Worm (Caenorhabditis elegans) whole organism, L4 larva: ENCODE measurements around the gene cest-31.

Experiments
- D1046.2 ChIP-seq: fragments of 200-800 bp; sonication (Bioruptor generic); IDR thresholded peaks from 2 replicates; pipeline ENCODE4 v1.3.6; 2022; ENCODE audit warnings: missing genetic modification characterization, missing compliant biosample characterization
- F10B5.3 ChIP-seq: sonication (generic microtip); optimal IDR thresholded peaks from 2 replicates; lab custom pipeline; 2016; ENCODE audit warnings: mild to moderate bottlenecking, missing genetic modification characterization, missing compliant biosample characterization
- F49E8.2 ChIP-seq: sonication (generic microtip); optimal IDR thresholded peaks from 2 replicates; lab custom pipeline; 2016; ENCODE audit warnings: missing compliant biosample characterization, mild to moderate bottlenecking, missing genetic modification characterization, borderline replicate concordance
- R02D3.7 ChIP-seq: fragments of 150-350 bp; sonication (generic microtip); optimal IDR thresholded peaks from 3 replicates; lab custom pipeline; 2014; ENCODE audit warnings: missing biosample characterization, missing genetic modification characterization
- T26A8.4 ChIP-seq: fragments of 200-800 bp; sonication (Bioruptor generic); IDR thresholded peaks from 2 replicates; pipeline ENCODE4 v1.3.6; 2022; ENCODE audit warnings: missing genetic modification characterization, missing compliant biosample characterization
- aly-2 ChIP-seq: sonication (generic microtip); optimal IDR thresholded peaks from 2 replicates; lab custom pipeline; 2018; ENCODE audit warnings: missing biosample characterization, missing genetic modification characterization
- ama-1 ChIP-seq: fragments of 150-350 bp; optimal IDR thresholded peaks from 2 replicates; lab custom pipeline; 2014; ENCODE audit warnings: inconsistent platforms, mixed read lengths
- attf-4 ChIP-seq: sonication (generic microtip); optimal IDR thresholded peaks from 3 replicates; lab custom pipeline; 2017; ENCODE audit warnings: missing biosample characterization, missing genetic modification characterization
- ceh-20 ChIP-seq: fragments of 200-800 bp; sonication (Bioruptor generic); IDR thresholded peaks from 2 replicates; pipeline ENCODE4 v1.3.6; 2022; ENCODE audit warnings: missing genetic modification reagents, missing genetic modification characterization, missing compliant biosample characterization
- ceh-82 ChIP-seq: sonication (generic microtip); optimal IDR thresholded peaks from 2 replicates; lab custom pipeline; 2017; ENCODE audit warnings: missing biosample characterization, missing genetic modification characterization
- cey-2 ChIP-seq: sonication (generic microtip); optimal IDR thresholded peaks from 3 replicates; lab custom pipeline; 2017; ENCODE audit warnings: missing genetic modification characterization, mild to moderate bottlenecking, missing compliant biosample characterization, antibody characterized with exemption, borderline replicate concordance; ENCODE audit not compliant: insufficient read depth
- daf-19 ChIP-seq: fragments of 200-800 bp; sonication (Bioruptor generic); conservative IDR thresholded peaks from 2 replicates; pipeline ENCODE4 v1.3.6; 2022; ENCODE audit warnings: missing genetic modification characterization, missing compliant biosample characterization
- daf-8 ChIP-seq: fragments of 200-800 bp; sonication (Bioruptor generic); IDR thresholded peaks from 2 replicates; pipeline ENCODE4 v1.3.6; 2022; ENCODE audit warnings: missing genetic modification characterization, missing compliant biosample characterization
- dmd-8 ChIP-seq: fragments of 200-800 bp; sonication (Bioruptor generic); IDR thresholded peaks from 2 replicates; pipeline ENCODE4 v1.3.6; 2022; ENCODE audit warnings: missing genetic modification characterization, missing compliant biosample characterization
- dve-1 ChIP-seq: sonication (generic microtip); optimal IDR thresholded peaks from 2 replicates; lab custom pipeline; 2017; ENCODE audit warnings: antibody characterized with exemption, mild to moderate bottlenecking, missing genetic modification characterization, missing compliant biosample characterization; ENCODE audit not compliant: insufficient read depth
- fkh-10 ChIP-seq: fragments of 150-350 bp; optimal IDR thresholded peaks from 2 replicates; lab custom pipeline; 2014; ENCODE audit warnings: missing biosample characterization, missing genetic modification reagents, missing genetic modification characterization
- fos-1 ChIP-seq: fragments of 150-350 bp; optimal IDR thresholded peaks from 2 replicates; lab custom pipeline; 2014; ENCODE audit warnings: missing biosample characterization, missing genetic modification characterization
- gei-8 ChIP-seq: fragments of 200-800 bp; sonication (Bioruptor generic); optimal IDR thresholded peaks from 2 replicates; lab custom pipeline; 2018; ENCODE audit warnings: mild to moderate bottlenecking, missing genetic modification characterization, missing compliant biosample characterization
- hif-1 ChIP-seq, 2 experiments: sonication (generic microtip); optimal IDR thresholded peaks; 2 replicates each; lab custom pipeline; 2016 to 2017; ENCODE audit warnings: missing compliant biosample characterization in 2 of 2, missing genetic modification characterization in 2 of 2, missing genetic modification reagents in 2 of 2, missing genotype in 2 of 2, mild to moderate bottlenecking in 1 of 2
- hlh-30 ChIP-seq: sonication (generic microtip); optimal IDR thresholded peaks from 2 replicates; lab custom pipeline; 2017; ENCODE audit warnings: antibody characterized with exemption, mild to moderate bottlenecking, missing genetic modification characterization, missing compliant biosample characterization; ENCODE audit not compliant: insufficient read depth
- hmg-1.1 ChIP-seq: fragments of 200-800 bp; sonication (Bioruptor generic); IDR thresholded peaks from 2 replicates; pipeline ENCODE4 v1.3.6; 2022; ENCODE audit warnings: missing genetic modification reagents, missing genetic modification characterization, missing compliant biosample characterization
- lin-1 ChIP-seq: fragments of 200-800 bp; sonication (Bioruptor generic); IDR thresholded peaks from 2 replicates; pipeline ENCODE4 v1.3.6; 2022; ENCODE audit warnings: missing genetic modification reagents, missing genetic modification characterization, missing compliant biosample characterization
- lin-29 ChIP-seq: fragments of 200-800 bp; sonication (Bioruptor generic); IDR thresholded peaks from 2 replicates; pipeline ENCODE4 v1.3.6; 2022; ENCODE audit warnings: missing genetic modification reagents, missing genetic modification characterization, missing compliant biosample characterization
- lin-38 ChIP-seq: fragments of 200-800 bp; sonication (Bioruptor generic); IDR thresholded peaks from 2 replicates; pipeline ENCODE4 v1.3.6; 2022; ENCODE audit warnings: missing genetic modification reagents, missing genetic modification characterization, missing compliant biosample characterization
- lsy-2 ChIP-seq, 2 experiments: fragments of 150-350 bp in 1 of 2; sonication (generic microtip) in 1 of 2; optimal IDR thresholded peaks; 2 replicates each; lab custom pipeline; 2014 to 2017; ENCODE audit warnings: missing biosample characterization in 2 of 2, missing genetic modification characterization in 2 of 2
- madf-5 ChIP-seq, 2 experiments: fragments of 200-800 bp; sonication (Bioruptor generic); IDR thresholded peaks; 2 replicates each; pipeline ENCODE4 v1.3.6; 2022; ENCODE audit warnings: missing compliant biosample characterization in 2 of 2, missing genetic modification characterization in 2 of 2
- mdl-1 ChIP-seq, 2 experiments: fragments of 150-350 bp in 1 of 2; sonication (generic microtip) in 1 of 2; optimal IDR thresholded peaks; 2 replicates each; lab custom pipeline; 2014 to 2017; ENCODE audit warnings: missing biosample characterization in 2 of 2, missing genetic modification characterization in 2 of 2
- mes-2 ChIP-seq: sonication (generic microtip); optimal IDR thresholded peaks from 2 replicates; lab custom pipeline; 2016; ENCODE audit warnings: missing genotype, mild to moderate bottlenecking, missing genetic modification characterization, missing compliant biosample characterization; ENCODE audit not compliant: poor library complexity, severe bottlenecking
- mxl-2 ChIP-seq: fragments of 200-800 bp; sonication (Bioruptor generic); conservative IDR thresholded peaks from 2 replicates; pipeline ENCODE4 v1.3.6; 2022; ENCODE audit warnings: missing genetic modification reagents, missing genetic modification characterization, missing compliant biosample characterization
- nhr-10 ChIP-seq: fragments of 150-350 bp; optimal IDR thresholded peaks from 2 replicates; lab custom pipeline; 2014; ENCODE audit warnings: missing biosample characterization, missing genetic modification characterization
- nhr-111 ChIP-seq: fragments of 200-800 bp; sonication (Bioruptor generic); optimal IDR thresholded peaks from 2 replicates; lab custom pipeline; 2018; ENCODE audit warnings: mild to moderate bottlenecking, missing genetic modification characterization, missing compliant biosample characterization
- nhr-77 ChIP-seq: fragments of 150-350 bp; optimal IDR thresholded peaks from 2 replicates; lab custom pipeline; 2014; ENCODE audit warnings: missing biosample characterization, missing genetic modification characterization
- pha-4 ChIP-seq, 2 experiments: fragments of 150-350 bp in 1 of 2; fragments of 200-800 bp in 1 of 2; sonication (Bioruptor generic) in 1 of 2; IDR thresholded peaks in 1 of 2; optimal IDR thresholded peaks in 1 of 2; 2 replicates each; pipeline versions ENCODE4 v1.3.6 to Lab custom; 2014 to 2022; ENCODE audit warnings: missing genetic modification characterization in 2 of 2, missing genetic modification reagents in 2 of 2, missing biosample characterization in 1 of 2, missing compliant biosample characterization in 1 of 2
- rbr-2 ChIP-seq: sonication (generic microtip); optimal IDR thresholded peaks from 2 replicates; lab custom pipeline; 2016; ENCODE audit warnings: missing genotype, missing genetic modification characterization, missing compliant biosample characterization
- spr-3 ChIP-seq: fragments of 200-800 bp; sonication (Bioruptor generic); optimal IDR thresholded peaks from 2 replicates; lab custom pipeline; 2018; ENCODE audit warnings: mild to moderate bottlenecking, missing genetic modification characterization, missing compliant biosample characterization
- unc-39 ChIP-seq: sonication (generic microtip); optimal IDR thresholded peaks from 2 replicates; lab custom pipeline; 2017; ENCODE audit warnings: missing biosample characterization, missing genetic modification characterization
- vab-7 ChIP-seq: fragments of 200-800 bp; sonication (Bioruptor generic); IDR thresholded peaks from 2 replicates; pipeline ENCODE4 v1.3.6; 2022; ENCODE audit warnings: missing genetic modification reagents, missing genetic modification characterization, missing compliant biosample characterization
- zag-1 ChIP-seq: fragments of 150-350 bp; optimal IDR thresholded peaks from 2 replicates; lab custom pipeline; 2014; ENCODE audit warnings: missing biosample characterization, missing genetic modification characterization
- zfp-2 ChIP-seq: sonication (generic microtip); optimal IDR thresholded peaks from 2 replicates; lab custom pipeline; 2016; ENCODE audit warnings: mild to moderate bottlenecking, missing genetic modification characterization, missing compliant biosample characterization
- zfp-3 ChIP-seq: fragments of 200-800 bp; sonication (Bioruptor generic); conservative IDR thresholded peaks from 2 replicates; pipeline ENCODE4 v1.3.6; 2022; ENCODE audit warnings: missing genetic modification reagents, missing genetic modification characterization, missing compliant biosample characterization
- zip-11 ChIP-seq: fragments of 200-800 bp; sonication (Bioruptor generic); IDR thresholded peaks from 2 replicates; pipeline ENCODE4 v1.3.6; 2022; ENCODE audit warnings: missing genetic modification characterization, missing compliant biosample characterization
- zip-2 ChIP-seq: fragments of 150-350 bp; optimal IDR thresholded peaks from 2 replicates; lab custom pipeline; 2014; ENCODE audit warnings: missing biosample characterization, missing genetic modification characterization

Gene cest-31

ce11 chrV:6665751-6666150 is 8.3 kb upstream of the cest-31 start, which contains the start of gene pmp-5 (continued):
- TF ChIP-seq mxl-2 (GFP tag; lab: Robert Waterston, UW) (no peak), attf-4 (tag; lab: Kevin White, UChicago) (no peak), lin-38 (no peak), cey-2 (tag; lab: Kevin White, UChicago) (no peak), fos-1 (tag; lab: Kevin White, UChicago) (no peak), F10B5.3 (tag; lab: Kevin White, UChicago) (no peak), hlh-30 (tag; lab: Kevin White, UChicago) (no peak), mdl-1 (tag; optimal IDR thresholded peaks at IDR 0.05; lab: Kevin White, UChicago) (no peak), mes-2 (tag; lab: Kevin White, UChicago) (no peak), lin-1 (GFP tag; lab: Robert Waterston, UW) (peak; percentile 56; the same call in 1 of the 2 replicates), ama-1 (lab: Kevin White, UChicago) (no peak), aly-2 (no peak), zfp-2 (no peak), ceh-20 (GFP tag; lab: Robert Waterston, UW) (no peak), zfp-3 (GFP tag; lab: Robert Waterston, UW) (no peak), lsy-2 (tag; optimal IDR thresholded peaks at IDR 0.05; lab: Kevin White, UChicago) (no peak), zag-1 (no peak), daf-8 (no peak), rbr-2 (tag; lab: Kevin White, UChicago) (no peak), ceh-82 (tag; lab: Kevin White, UChicago) (no peak), nhr-77 (tag; lab: Kevin White, UChicago) (peak; percentile 17), D1046.2 (GFP tag; lab: Robert Waterston, UW) (no peak), spr-3 (no peak), fkh-10 (no peak), R02D3.7 (tag; lab: Kevin White, UChicago) (no peak), daf-19 (GFP tag; lab: Robert Waterston, UW) (no peak), nhr-111 (GFP tag; lab: Kevin White, UChicago) (no peak), dve-1 (tag; lab: Kevin White, UChicago) (peak; percentile 67), F49E8.2 (tag; lab: Kevin White, UChicago) (no peak), unc-39 (no peak), hmg-1.1 (GFP tag; lab: Robert Waterston, UW) (no peak), T26A8.4 (GFP tag; lab: Robert Waterston, UW) (no peak), lin-29 (no peak), vab-7 (GFP tag; lab: Robert Waterston, UW) (no peak), madf-5 (GFP tag; IDR thresholded peaks at IDR 0.05; lab: Robert Waterston, UW) (no peak), hif-1 (tag; optimal IDR thresholded peaks at IDR 0.05; lab: Kevin White, UChicago) (peak in 1 of 2 experiments; percentile 58), zip-11 (no peak), pha-4 (GFP tag; IDR thresholded peaks at IDR 0.05; lab: Robert Waterston, UW) (no peak), pha-4 (tag; optimal IDR thresholded peaks at IDR 0.05; lab: Kevin White, UChicago) (no peak), dmd-8 (GFP tag; lab: Robert Waterston, UW) (no peak), zip-2 (no peak), gei-8 (GFP tag; lab: Kevin White, UChicago) (no peak), nhr-10 (tag; lab: Kevin White, UChicago) (no peak)
